Fruit fly (Drosophila melanogaster): ENCODE measurements around the gene Nhe1.

DNA sequence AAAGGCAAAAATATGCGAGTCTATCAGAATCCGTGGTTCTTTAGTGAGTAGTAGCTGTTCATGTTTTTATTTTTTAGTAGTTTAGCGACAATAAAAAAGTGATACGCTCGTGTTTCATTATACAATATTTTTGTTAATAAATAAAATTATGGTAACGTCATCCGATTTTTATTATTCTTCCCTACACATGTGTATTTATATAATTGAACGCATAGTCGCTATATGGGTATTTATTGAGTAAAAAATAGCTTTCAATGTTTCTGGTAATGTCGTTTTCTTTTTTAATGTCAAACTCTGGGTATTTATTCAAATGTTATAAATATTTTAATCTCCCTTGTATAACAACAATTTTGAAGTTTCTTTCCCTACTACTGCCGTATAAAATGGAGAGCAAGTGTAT lies 30.5 kb downstream of the Nhe1 start, which contains the start of gene CG11374:
- TF ChIP-seq CG17806 (tag; optimal IDR thresholded peaks at IDR 0.05) (no peak), CG8301 (tag; optimal IDR thresholded peaks at IDR 0.05) (no peak), Ets98B (GFP tag; IDR thresholded peaks at IDR 0.05) (no peak), EcR (GFP tag; optimal IDR thresholded peaks at IDR 0.05) (no peak), Snoo (tag; optimal IDR thresholded peaks at IDR 0.05) (no peak), D1 (tag; optimal IDR thresholded peaks at IDR 0.05) (no peak), Pif1B (GFP tag; optimal IDR thresholded peaks at IDR 0.05) (no peak), CG14655 (GFP tag; optimal IDR thresholded peaks at IDR 0.05) (no peak), CG8159 (tag; optimal IDR thresholded peaks at IDR 0.05) (no peak), CG13204 (GFP tag; optimal IDR thresholded peaks at IDR 0.05) (no peak)
